Fruit fly (Drosophila melanogaster) whole organism, pupa: ENCODE data around the gene nmdyn-D7.

Source experiments
- CG10348 ChIP-seq: fragments of 200-800 bp; sonication (Bioruptor generic); IDR thresholded peaks from 2 replicates; pipeline ENCODE4 v1.3.6; 2022; ENCODE audit warnings: missing biosample characterization, missing genetic modification characterization
- CG12605 ChIP-seq: fragments of 200-800 bp; sonication (Bioruptor generic); IDR thresholded peaks from 2 replicates; pipeline ENCODE4 v1.3.6; 2022; ENCODE audit warnings: missing biosample characterization, missing genetic modification characterization
- CG13204 ChIP-seq: fragments of 200-800 bp; sonication (Bioruptor generic); optimal IDR thresholded peaks from 2 replicates; lab custom pipeline; 2018; ENCODE audit warnings: missing biosample characterization, mild to moderate bottlenecking, missing genetic modification characterization, moderate library complexity
- CG14655 ChIP-seq: fragments of 200-800 bp; sonication (Bioruptor generic); optimal IDR thresholded peaks from 3 replicates; lab custom pipeline; 2017; ENCODE audit warnings: mild to moderate bottlenecking, missing biosample characterization, missing genetic modification reagents, missing genetic modification characterization
- CG15710 ChIP-seq: fragments of 200-800 bp; sonication (Bioruptor generic); optimal IDR thresholded peaks from 2 replicates; lab custom pipeline; 2018; ENCODE audit warnings: missing biosample characterization, mild to moderate bottlenecking, missing genetic modification characterization, moderate library complexity
- CG17806 ChIP-seq: fragments of 200-800 bp; sonication (Bioruptor generic); optimal IDR thresholded peaks from 2 replicates; lab custom pipeline; 2018; ENCODE audit warnings: missing biosample characterization, mild to moderate bottlenecking, missing genetic modification characterization, moderate library complexity
- CG32121 ChIP-seq: fragments of 200-800 bp; sonication (Bioruptor generic); IDR thresholded peaks from 2 replicates; pipeline ENCODE4 v1.3.6; 2022; ENCODE audit warnings: missing biosample characterization, missing genetic modification characterization
- CG34367 ChIP-seq: fragments of 200-800 bp; sonication (Bioruptor generic); optimal IDR thresholded peaks from 2 replicates; lab custom pipeline; 2018; ENCODE audit warnings: missing biosample characterization, mild to moderate bottlenecking, missing genetic modification characterization
- CG4496 ChIP-seq: fragments of 200-800 bp; sonication (Bioruptor generic); IDR thresholded peaks from 3 replicates; pipeline ENCODE4 v1.3.6; 2022; ENCODE audit warnings: missing biosample characterization, missing genetic modification characterization
- CG8159 ChIP-seq: fragments of 200-800 bp; sonication (Bioruptor generic); optimal IDR thresholded peaks from 3 replicates; lab custom pipeline; 2018; ENCODE audit warnings: missing biosample characterization, mild to moderate bottlenecking, missing genetic modification characterization, moderate library complexity
- CG8301 ChIP-seq: fragments of 200-800 bp; sonication (Bioruptor generic); optimal IDR thresholded peaks from 2 replicates; lab custom pipeline; 2018; ENCODE audit warnings: missing biosample characterization, mild to moderate bottlenecking, missing genetic modification characterization
- CG9948 ChIP-seq: fragments of 200-800 bp; sonication (Bioruptor generic); optimal IDR thresholded peaks from 2 replicates; lab custom pipeline; 2018; ENCODE audit warnings: missing biosample characterization, mild to moderate bottlenecking, missing genetic modification characterization, moderate library complexity
- D1 ChIP-seq: fragments of 200-800 bp; sonication (Bioruptor generic); optimal IDR thresholded peaks from 2 replicates; lab custom pipeline; 2018; ENCODE audit warnings: missing biosample characterization, mild to moderate bottlenecking, missing genetic modification characterization, moderate library complexity
- EcR ChIP-seq: fragments of 200-800 bp; sonication (Bioruptor generic); optimal IDR thresholded peaks from 3 replicates; lab custom pipeline; 2019; ENCODE audit warnings: missing biosample characterization, missing genetic modification characterization, mild to moderate bottlenecking, moderate library complexity, missing genetic modification reagents
- Ets98B ChIP-seq: fragments of 200-800 bp; sonication (Bioruptor generic); IDR thresholded peaks from 2 replicates; pipeline ENCODE4 v1.3.6; 2022; ENCODE audit warnings: missing biosample characterization, missing genetic modification characterization
- Pif1A ChIP-seq: fragments of 200-800 bp; sonication (Bioruptor generic); optimal IDR thresholded peaks from 3 replicates; lab custom pipeline; 2016; ENCODE audit warnings: missing biosample characterization, missing genetic modification characterization
- Pif1B ChIP-seq: fragments of 200-800 bp; sonication (Bioruptor generic); optimal IDR thresholded peaks from 3 replicates; lab custom pipeline; 2016; ENCODE audit warnings: missing biosample characterization, missing genetic modification characterization
- Snoo ChIP-seq: fragments of 200-800 bp; sonication (Bioruptor generic); optimal IDR thresholded peaks from 3 replicates; lab custom pipeline; 2017; ENCODE audit warnings: missing biosample characterization, mild to moderate bottlenecking, missing genetic modification characterization, inconsistent platforms
- fd96Ca ChIP-seq: fragments of 200-800 bp; sonication (Bioruptor generic); IDR thresholded peaks from 3 replicates; pipeline ENCODE4 v1.3.6; 2022; ENCODE audit warnings: missing biosample characterization, missing genetic modification characterization
- gl ChIP-seq: fragments of 200-800 bp; sonication (Bioruptor generic); optimal IDR thresholded peaks from 2 replicates; lab custom pipeline; 2018; ENCODE audit warnings: missing biosample characterization, mild to moderate bottlenecking, missing genetic modification characterization
- rn ChIP-seq: fragments of 200-800 bp; sonication (Bioruptor generic); IDR thresholded peaks from 2 replicates; pipeline ENCODE4 v1.3.6; 2022; ENCODE audit warnings: missing biosample characterization, missing genetic modification characterization

Gene nmdyn-D7

DNA sequence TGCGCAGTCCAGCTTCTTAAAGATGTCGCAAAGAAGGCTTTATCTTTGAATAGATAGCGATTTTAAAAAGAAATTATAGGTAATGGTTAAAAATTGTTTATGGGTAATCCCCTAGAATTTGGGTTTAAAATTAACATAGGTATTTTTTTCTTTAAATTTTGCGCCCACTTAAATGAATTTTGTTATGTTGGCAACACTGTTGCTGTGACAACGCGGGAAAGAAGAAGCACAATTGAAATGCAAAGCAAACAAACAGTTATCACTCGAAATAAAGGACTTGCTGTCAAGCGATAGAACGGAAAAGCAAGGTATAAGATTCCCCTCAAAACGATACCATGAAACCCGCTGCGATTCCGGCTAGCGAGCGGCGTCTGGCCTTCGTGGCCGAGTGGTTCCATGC is at the start of gene nmdyn-D7:
nmdyn-D7 (plus strand) TSS at position 194 of the 400 bp plus-strand sequence.
- TF ChIP-seq CG32121 (GFP tag; lab: Robert Waterston, UW) (no peak), Snoo (tag; lab: Kevin White, UChicago) (no peak), gl (tag; lab: Kevin White, UChicago) (no peak), CG34367 (tag; lab: Kevin White, UChicago) (no peak), CG15710 (tag; lab: Kevin White, UChicago) (no peak), fd96Ca (GFP tag; lab: Robert Waterston, UW) (no peak), Pif1B (GFP tag; lab: Kevin White, UChicago) (no peak), CG14655 (no peak), CG8159 (tag; lab: Kevin White, UChicago) (no peak), D1 (tag; lab: Kevin White, UChicago) (no peak), rn (GFP tag; lab: Robert Waterston, UW) (no peak), Pif1A (no peak), Ets98B (GFP tag; lab: Robert Waterston, UW) (no peak)

DNA sequence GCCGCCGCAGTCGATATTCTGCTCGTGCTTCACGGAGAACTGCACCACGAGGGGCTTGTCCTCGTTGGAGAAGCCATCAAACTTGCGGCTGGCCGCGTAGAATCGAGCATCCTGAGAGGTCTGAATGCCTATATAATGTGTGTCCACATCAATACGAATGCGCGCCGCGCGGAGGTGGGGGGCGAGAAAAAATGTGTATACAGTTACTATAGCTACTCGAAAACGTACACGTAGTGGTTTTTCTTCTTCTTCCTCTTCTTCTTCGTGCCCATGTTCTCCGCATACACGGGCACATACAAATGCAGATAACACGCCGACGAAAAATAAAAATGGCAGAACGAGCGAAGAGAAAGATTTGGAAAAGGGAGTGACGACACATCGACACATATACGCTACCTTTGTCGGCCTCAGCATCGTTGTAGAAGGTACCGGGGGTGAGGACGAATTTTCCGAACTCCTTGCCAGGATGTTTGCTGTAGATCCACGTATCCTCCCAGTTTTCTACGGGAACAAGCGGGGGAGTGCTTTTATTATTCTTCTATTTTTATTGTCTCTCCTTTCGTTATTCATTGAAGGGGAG is 49.6 kb upstream of the nmdyn-D7 start:
- TF ChIP-seq CG8159 (tag; lab: Kevin White, UChicago) (no peak), EcR (GFP tag; lab: Kevin White, UChicago) (peak; percentile 30)

DNA sequence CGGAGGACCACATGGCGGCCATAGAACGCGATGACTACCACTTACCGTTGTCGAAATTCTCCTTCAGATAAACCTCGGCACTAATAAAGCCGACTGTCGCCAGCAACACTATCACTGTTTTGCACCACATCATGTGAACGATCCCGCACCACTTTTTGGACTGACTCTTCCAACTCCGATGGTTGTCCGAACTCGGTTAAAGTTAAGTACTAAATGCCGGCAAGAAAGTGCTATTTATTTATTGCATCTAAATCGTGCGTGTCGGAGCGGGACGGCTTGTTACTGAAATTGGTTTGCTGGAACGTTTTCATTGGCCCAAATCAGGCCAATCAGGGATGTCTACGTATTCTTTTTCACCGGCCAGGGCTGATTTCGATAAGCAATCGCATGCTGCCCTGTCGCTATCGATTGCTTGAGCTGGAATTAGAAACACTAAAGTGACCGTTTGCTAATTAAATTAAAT is 49.1 kb upstream of the nmdyn-D7 start, which contains the start of gene Calr:
Calr (minus strand) TSS at position 219 of the 463 bp plus-strand sequence.
- TF ChIP-seq CG8301: no peak
- TF ChIP-seq Snoo (tag; lab: Kevin White, UChicago): peak; percentile 30
- TF ChIP-seq CG34367 (tag; lab: Kevin White, UChicago): peak; percentile 35
- no peak for TF ChIP-seq EcR (GFP tag; lab: Kevin White, UChicago)
- no peak for TF ChIP-seq Pif1B (GFP tag; lab: Kevin White, UChicago)
- TF ChIP-seq CG13204 (GFP tag; lab: Kevin White, UChicago): no peak
- TF ChIP-seq CG4496 (GFP tag; lab: Robert Waterston, UW): no peak
- no peak for TF ChIP-seq CG32121 (GFP tag; lab: Robert Waterston, UW)
- TF ChIP-seq D1 (tag; lab: Kevin White, UChicago): no peak
- TF ChIP-seq CG15710 (tag; lab: Kevin White, UChicago): peak; percentile 8
- no peak for TF ChIP-seq fd96Ca (GFP tag; lab: Robert Waterston, UW)
- TF ChIP-seq Ets98B (GFP tag; lab: Robert Waterston, UW): no peak
- TF ChIP-seq CG14655: no peak
- TF ChIP-seq gl (tag; lab: Kevin White, UChicago): peak; percentile 27
- TF ChIP-seq, all 21 proteins: peak for 4

DNA sequence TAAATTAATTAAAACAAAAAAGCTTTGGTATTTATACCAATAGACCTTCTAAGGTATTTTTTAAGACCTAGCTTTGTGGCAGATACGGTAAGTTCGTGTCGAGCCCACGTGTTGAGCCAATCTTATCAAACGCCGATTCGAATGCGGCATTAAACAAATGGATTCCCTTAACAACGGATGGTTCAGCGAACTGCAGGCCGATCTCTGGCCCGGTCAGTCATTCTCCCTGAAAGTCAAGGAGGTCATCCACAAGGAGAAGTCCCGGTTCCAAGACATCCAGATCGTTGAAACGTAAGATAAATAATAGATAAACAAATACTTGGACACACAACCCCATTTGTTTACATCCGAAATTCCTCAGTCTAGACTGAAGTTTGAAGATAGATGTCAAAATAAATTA is 48.2 kb upstream of the nmdyn-D7 start, which contains the start of gene SpdS:
SpdS (plus strand) TSS at position 78 of the 400 bp plus-strand sequence.
- TF ChIP-seq EcR (GFP tag; lab: Kevin White, UChicago) (no peak), Snoo (tag; lab: Kevin White, UChicago) (no peak), gl (tag; lab: Kevin White, UChicago) (no peak), Pif1B (GFP tag; lab: Kevin White, UChicago) (no peak)

DNA sequence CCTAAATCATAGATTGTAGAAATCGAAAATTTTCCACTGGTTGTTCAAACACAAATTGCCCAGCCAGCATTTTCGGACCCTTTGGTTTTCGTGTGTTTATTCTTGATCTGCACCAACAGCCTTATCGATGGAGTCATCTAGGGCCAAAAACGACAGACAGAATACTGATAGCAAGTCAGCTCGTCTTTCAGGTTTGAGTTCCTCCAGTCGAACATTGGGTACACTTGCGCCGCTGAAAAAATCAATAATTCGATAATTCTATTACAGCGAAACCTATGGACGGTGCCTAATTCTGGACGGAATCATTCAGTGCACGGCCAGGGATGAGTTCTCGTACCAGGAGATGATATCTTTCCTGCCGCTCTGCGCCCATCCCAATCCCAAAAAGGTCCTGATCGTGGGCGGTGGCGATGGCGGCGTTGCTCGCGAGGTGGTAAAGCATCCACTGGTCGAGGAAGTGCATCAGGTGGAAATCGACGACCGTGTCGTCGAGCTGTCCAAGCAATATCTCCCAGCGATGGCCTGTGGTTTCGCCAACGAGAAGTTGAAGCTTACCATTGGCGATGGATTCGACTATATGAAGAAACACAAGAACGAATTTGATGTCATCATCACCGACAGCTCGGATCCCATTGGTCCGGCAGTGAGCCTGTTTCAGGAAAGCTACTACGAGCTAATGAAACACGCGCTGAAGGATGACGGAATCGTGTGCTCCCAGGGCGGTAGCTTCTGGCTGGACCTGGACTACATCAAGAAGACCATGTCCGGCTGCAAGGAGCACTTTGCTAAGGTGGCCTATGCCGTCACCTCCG is 47.4 kb upstream of the nmdyn-D7 start:
- TF ChIP-seq CG17806 (tag; lab: Kevin White, UChicago) (no peak), CG14655 (no peak), CG12605 (GFP tag; lab: Robert Waterston, UW) (no peak), CG34367 (tag; lab: Kevin White, UChicago) (no peak), Ets98B (GFP tag; lab: Robert Waterston, UW) (no peak), CG8159 (tag; lab: Kevin White, UChicago) (no peak), D1 (tag; lab: Kevin White, UChicago) (no peak), CG9948 (tag; lab: Kevin White, UChicago) (no peak), Pif1A (no peak), Snoo (tag; lab: Kevin White, UChicago) (no peak), EcR (GFP tag; lab: Kevin White, UChicago) (no peak), CG32121 (GFP tag; lab: Robert Waterston, UW) (no peak), rn (GFP tag; lab: Robert Waterston, UW) (no peak), CG4496 (GFP tag; lab: Robert Waterston, UW) (no peak), CG10348 (GFP tag; lab: Robert Waterston, UW) (no peak), Pif1B (GFP tag; lab: Kevin White, UChicago) (no peak), CG15710 (tag; lab: Kevin White, UChicago) (no peak), CG8301 (no peak), gl (tag; lab: Kevin White, UChicago) (no peak)

DNA sequence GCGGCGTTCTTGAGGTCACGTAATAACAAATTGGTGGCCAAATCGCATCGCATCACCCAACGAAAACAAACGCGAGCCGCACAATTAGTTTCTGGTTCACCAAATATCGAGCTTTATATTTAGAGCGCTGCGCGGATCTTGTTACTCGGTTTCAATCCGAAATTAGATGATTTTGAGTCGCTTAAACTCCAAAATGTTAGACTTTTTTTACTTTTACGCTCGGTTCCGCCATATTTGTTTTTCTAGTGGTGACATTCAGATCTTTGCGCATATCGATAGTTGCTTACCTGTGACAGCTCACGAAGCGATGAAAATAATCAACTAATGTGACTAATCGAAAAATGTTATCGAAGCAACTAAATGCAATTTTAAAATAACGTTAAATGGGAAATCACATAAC is 42.4 kb upstream of the nmdyn-D7 start, which contains the start of gene Scm:
Scm (minus strand) TSS at position 251 of the 400 bp plus-strand sequence.
- TF ChIP-seq CG8159 (tag; lab: Kevin White, UChicago): no peak
- TF ChIP-seq Pif1A: no peak
- no peak for TF ChIP-seq rn (GFP tag; lab: Robert Waterston, UW)
- TF ChIP-seq CG12605 (GFP tag; lab: Robert Waterston, UW): no peak
- no peak for TF ChIP-seq CG13204 (GFP tag; lab: Kevin White, UChicago)
- TF ChIP-seq CG17806 (tag; lab: Kevin White, UChicago): no peak
- TF ChIP-seq CG32121 (GFP tag; lab: Robert Waterston, UW): no peak; the same call in 1 of the 2 replicates
- no peak for TF ChIP-seq gl (tag; lab: Kevin White, UChicago)
- no peak for TF ChIP-seq CG14655
- no peak for TF ChIP-seq CG8301
- no peak for TF ChIP-seq CG4496 (GFP tag; lab: Robert Waterston, UW)
- no peak for TF ChIP-seq CG10348 (GFP tag; lab: Robert Waterston, UW)
- TF ChIP-seq CG15710 (tag; lab: Kevin White, UChicago): no peak
- TF ChIP-seq Pif1B (GFP tag; lab: Kevin White, UChicago): no peak
- no peak for TF ChIP-seq Snoo (tag; lab: Kevin White, UChicago)
